Worm (Caenorhabditis elegans) whole organism, L4 larva: ENCODE data around the gene sre-2.

Experiments
- F10B5.3 ChIP-seq: sonication (generic microtip); optimal IDR thresholded peaks from 2 replicates; lab custom pipeline; 2016; ENCODE audit warnings: mild to moderate bottlenecking, missing genetic modification characterization, missing compliant biosample characterization
- R02D3.7 ChIP-seq: fragments of 150-350 bp; sonication (generic microtip); optimal IDR thresholded peaks from 3 replicates; lab custom pipeline; 2014; ENCODE audit warnings: missing biosample characterization, missing genetic modification characterization
- T20F7.1 ChIP-seq: fragments of 200-800 bp; sonication (Bioruptor generic); optimal IDR thresholded peaks from 2 replicates; lab custom pipeline; 2018; ENCODE audit warnings: mild to moderate bottlenecking, missing genetic modification characterization, missing compliant biosample characterization
- Y48G9A.11 ChIP-seq: fragments of 200-800 bp; sonication (Bioruptor generic); IDR thresholded peaks from 2 replicates; pipeline ENCODE4 v1.3.6; 2022; ENCODE audit warnings: missing genetic modification reagents, missing genetic modification characterization, missing compliant biosample characterization
- ZK337.2 ChIP-seq: fragments of 200-800 bp; sonication (Bioruptor generic); IDR thresholded peaks from 2 replicates; pipeline ENCODE4 v1.3.6; 2022; ENCODE audit warnings: missing genetic modification reagents, missing genetic modification characterization, missing compliant biosample characterization
- ZK546.5 ChIP-seq, 2 experiments: sonication (generic microtip); optimal IDR thresholded peaks; 2 replicates each; lab custom pipeline; 2017; ENCODE audit warnings: missing biosample characterization in 2 of 2, missing genetic modification characterization in 2 of 2
- ceh-20 ChIP-seq: fragments of 200-800 bp; sonication (Bioruptor generic); IDR thresholded peaks from 2 replicates; pipeline ENCODE4 v1.3.6; 2022; ENCODE audit warnings: missing genetic modification reagents, missing genetic modification characterization, missing compliant biosample characterization
- ceh-32 ChIP-seq: sonication (generic microtip); optimal IDR thresholded peaks from 2 replicates; lab custom pipeline; 2016; ENCODE audit warnings: mild to moderate bottlenecking, missing genetic modification characterization, missing compliant biosample characterization; ENCODE audit not compliant: poor library complexity
- ceh-62 ChIP-seq: sonication (generic microtip); optimal IDR thresholded peaks from 2 replicates; lab custom pipeline; 2017; ENCODE audit warnings: missing biosample characterization, missing genetic modification characterization
- ceh-82 ChIP-seq: sonication (generic microtip); optimal IDR thresholded peaks from 2 replicates; lab custom pipeline; 2017; ENCODE audit warnings: missing biosample characterization, missing genetic modification characterization
- ces-1 ChIP-seq: fragments of 150-350 bp; sonication (generic microtip); optimal IDR thresholded peaks from 4 replicates; lab custom pipeline; 2014; ENCODE audit warnings: missing biosample characterization, missing genetic modification reagents, missing genetic modification characterization
- daf-16 ChIP-seq, 3 experiments: sonication (generic microtip); optimal IDR thresholded peaks; 2 replicates each; lab custom pipeline; 2016 to 2017; ENCODE audit warnings: missing genetic modification characterization in 3 of 3, missing genetic modification reagents in 3 of 3, mild to moderate bottlenecking in 2 of 3, missing compliant biosample characterization in 2 of 3, missing biosample characterization in 1 of 3, moderate library complexity in 1 of 3
- dmd-8 ChIP-seq: fragments of 200-800 bp; sonication (Bioruptor generic); IDR thresholded peaks from 2 replicates; pipeline ENCODE4 v1.3.6; 2022; ENCODE audit warnings: missing genetic modification characterization, missing compliant biosample characterization
- duxl-1 ChIP-seq: sonication (generic microtip); optimal IDR thresholded peaks from 2 replicates; lab custom pipeline; 2016; ENCODE audit warnings: mild to moderate bottlenecking, missing genetic modification characterization, moderate library complexity, missing compliant biosample characterization; ENCODE audit not compliant: poor library complexity
- dve-1 ChIP-seq: sonication (generic microtip); optimal IDR thresholded peaks from 2 replicates; lab custom pipeline; 2017; ENCODE audit warnings: antibody characterized with exemption, mild to moderate bottlenecking, missing genetic modification characterization, missing compliant biosample characterization; ENCODE audit not compliant: insufficient read depth
- fos-1 ChIP-seq: fragments of 150-350 bp; optimal IDR thresholded peaks from 2 replicates; lab custom pipeline; 2014; ENCODE audit warnings: missing biosample characterization, missing genetic modification characterization
- hlh-30 ChIP-seq: sonication (generic microtip); optimal IDR thresholded peaks from 2 replicates; lab custom pipeline; 2017; ENCODE audit warnings: antibody characterized with exemption, mild to moderate bottlenecking, missing genetic modification characterization, missing compliant biosample characterization; ENCODE audit not compliant: insufficient read depth
- lin-13 ChIP-seq: fragments of 150-350 bp; optimal IDR thresholded peaks from 2 replicates; lab custom pipeline; 2014; ENCODE audit warnings: missing biosample characterization, missing genetic modification reagents, missing genetic modification characterization
- lir-3 ChIP-seq: sonication (generic microtip); optimal IDR thresholded peaks from 2 replicates; lab custom pipeline; 2016; ENCODE audit warnings: mild to moderate bottlenecking, missing genetic modification characterization, missing compliant biosample characterization
- lsy-2 ChIP-seq, 2 experiments: fragments of 150-350 bp in 1 of 2; sonication (generic microtip) in 1 of 2; optimal IDR thresholded peaks; 2 replicates each; lab custom pipeline; 2014 to 2017; ENCODE audit warnings: missing biosample characterization in 2 of 2, missing genetic modification characterization in 2 of 2
- mxl-2 ChIP-seq: fragments of 200-800 bp; sonication (Bioruptor generic); conservative IDR thresholded peaks from 2 replicates; pipeline ENCODE4 v1.3.6; 2022; ENCODE audit warnings: missing genetic modification reagents, missing genetic modification characterization, missing compliant biosample characterization
- nhr-102 ChIP-seq: sonication (generic microtip); optimal IDR thresholded peaks from 2 replicates; lab custom pipeline; 2016; ENCODE audit warnings: mild to moderate bottlenecking, missing genetic modification characterization, moderate library complexity, missing compliant biosample characterization
- nhr-11 ChIP-seq: fragments of 150-350 bp; optimal IDR thresholded peaks from 2 replicates; lab custom pipeline; 2014; ENCODE audit warnings: missing biosample characterization, missing genetic modification characterization
- nhr-25 ChIP-seq: sonication (generic microtip); optimal IDR thresholded peaks from 2 replicates; lab custom pipeline; 2017; ENCODE audit warnings: missing genetic modification characterization, mild to moderate bottlenecking, missing compliant biosample characterization, antibody characterized with exemption, moderate library complexity, borderline replicate concordance; ENCODE audit not compliant: insufficient read depth
- nhr-28 ChIP-seq: fragments of 150-350 bp; optimal IDR thresholded peaks from 2 replicates; lab custom pipeline; 2014; ENCODE audit warnings: missing biosample characterization, missing genetic modification characterization
- nhr-41 ChIP-seq: fragments of 200-800 bp; sonication (Bioruptor generic); IDR thresholded peaks from 2 replicates; pipeline ENCODE4 v1.3.6; 2022; ENCODE audit warnings: missing genetic modification reagents, missing genetic modification characterization, missing compliant biosample characterization
- nhr-48 ChIP-seq: sonication (generic microtip); optimal IDR thresholded peaks from 2 replicates; lab custom pipeline; 2016; ENCODE audit warnings: mild to moderate bottlenecking, missing genetic modification characterization, missing compliant biosample characterization
- nhr-76 ChIP-seq: fragments of 150-350 bp; optimal IDR thresholded peaks from 2 replicates; lab custom pipeline; 2014; ENCODE audit warnings: missing biosample characterization, missing genetic modification characterization
- php-3 ChIP-seq: fragments of 200-800 bp; sonication (Bioruptor generic); IDR thresholded peaks from 2 replicates; pipeline ENCODE4 v1.3.6; 2022; ENCODE audit warnings: missing genetic modification reagents, missing genetic modification characterization, missing compliant biosample characterization
- pqm-1 ChIP-seq: sonication (generic microtip); optimal IDR thresholded peaks from 2 replicates; lab custom pipeline; 2017; ENCODE audit warnings: missing biosample characterization, missing genetic modification characterization
- sdz-12 ChIP-seq: fragments of 200-800 bp; sonication (Bioruptor generic); optimal IDR thresholded peaks from 2 replicates; lab custom pipeline; 2018; ENCODE audit warnings: mild to moderate bottlenecking, missing genetic modification characterization, missing compliant biosample characterization
- skn-1 ChIP-seq: fragments of 150-350 bp; optimal IDR thresholded peaks from 2 replicates; lab custom pipeline; 2014; ENCODE audit warnings: missing biosample characterization, missing genetic modification characterization
- spr-1 ChIP-seq: sonication (generic microtip); optimal IDR thresholded peaks from 2 replicates; lab custom pipeline; 2016; ENCODE audit warnings: mild to moderate bottlenecking, missing genetic modification characterization, missing compliant biosample characterization
- spr-3 ChIP-seq: fragments of 200-800 bp; sonication (Bioruptor generic); optimal IDR thresholded peaks from 2 replicates; lab custom pipeline; 2018; ENCODE audit warnings: mild to moderate bottlenecking, missing genetic modification characterization, missing compliant biosample characterization
- tra-1 ChIP-seq: fragments of 200-800 bp; sonication (Bioruptor generic); IDR thresholded peaks from 2 replicates; pipeline ENCODE4 v1.3.6; 2022; ENCODE audit warnings: missing genetic modification reagents, missing genetic modification characterization, missing compliant biosample characterization
- unc-62 ChIP-seq, 3 experiments: fragments of 150-350 bp in 1 of 3; sonication (generic microtip); optimal IDR thresholded peaks in 2 of 3; peaks in 1 of 3; 1 replicate in 1 of 3; 2 replicates in 2 of 3; lab custom pipeline; 2014 to 2017; ENCODE audit warnings: missing biosample characterization in 3 of 3, missing genetic modification characterization in 3 of 3, missing genetic modification reagents in 3 of 3, missing genotype in 1 of 3
- zfp-3 ChIP-seq: fragments of 200-800 bp; sonication (Bioruptor generic); conservative IDR thresholded peaks from 2 replicates; pipeline ENCODE4 v1.3.6; 2022; ENCODE audit warnings: missing genetic modification reagents, missing genetic modification characterization, missing compliant biosample characterization
- zip-11 ChIP-seq: fragments of 200-800 bp; sonication (Bioruptor generic); IDR thresholded peaks from 2 replicates; pipeline ENCODE4 v1.3.6; 2022; ENCODE audit warnings: missing genetic modification characterization, missing compliant biosample characterization
- ztf-11 ChIP-seq: fragments of 150-350 bp; optimal IDR thresholded peaks from 2 replicates; lab custom pipeline; 2014; ENCODE audit warnings: missing biosample characterization, missing genetic modification characterization
- ztf-7 ChIP-seq: fragments of 150-350 bp; optimal IDR thresholded peaks from 2 replicates; lab custom pipeline; 2014; ENCODE audit warnings: missing biosample characterization, missing genetic modification characterization

The sre-2 gene

ce11 chrII:8104998-8105397 lies 3.1 kb upstream of the sre-2 start, which contains the start of gene sfxn-5 (continued):
- no peak for TF ChIP-seq R02D3.7 (tag; lab: Kevin White, UChicago)
- TF ChIP-seq zip-11 (GFP tag; lab: Robert Waterston, UW) = no peak
- TF ChIP-seq dmd-8 (GFP tag; lab: Robert Waterston, UW) = no peak
- TF ChIP-seq fos-1 (tag; lab: Kevin White, UChicago) = no peak
- no peak for TF ChIP-seq T20F7.1 (GFP tag; lab: Kevin White, UChicago)
- no peak for TF ChIP-seq spr-1 (tag; lab: Kevin White, UChicago)
- no peak for TF ChIP-seq ces-1 (GFP tag; lab: Kevin White, UChicago)
- TF ChIP-seq duxl-1 (tag; lab: Kevin White, UChicago) = no peak
- no peak for TF ChIP-seq nhr-41 (GFP tag; lab: Robert Waterston, UW)
- TF ChIP-seq nhr-28 (tag; lab: Kevin White, UChicago) = peak; percentile 65
- no peak for TF ChIP-seq lir-3 (tag; lab: Kevin White, UChicago)
- TF ChIP-seq zfp-3 (GFP tag; lab: Robert Waterston, UW) = no peak
- peak; percentile 65 for TF ChIP-seq pqm-1 (tag; lab: Kevin White, UChicago)
- TF ChIP-seq nhr-11 (tag; lab: Kevin White, UChicago) = peak; percentile 8
- TF ChIP-seq hlh-30 (tag; lab: Kevin White, UChicago) = peak; percentile 57
- TF ChIP-seq ceh-62 = no peak
- no peak for TF ChIP-seq nhr-102
- no peak for TF ChIP-seq daf-16 (GFP tag; optimal IDR thresholded peaks at IDR 0.05; lab: Kevin White, UChicago)
- peak; percentile 68 for TF ChIP-seq daf-16 (tag; optimal IDR thresholded peaks at IDR 0.05; lab: Kevin White, UChicago)
- TF ChIP-seq sdz-12 (GFP tag; lab: Kevin White, UChicago) = no peak
- TF ChIP-seq ztf-7 (tag; lab: Kevin White, UChicago) = no peak
- TF ChIP-seq skn-1 (tag; lab: Kevin White, UChicago) = no peak
- no peak for TF ChIP-seq ZK337.2 (GFP tag; lab: Robert Waterston, UW)
- no peak for TF ChIP-seq tra-1 (GFP tag; lab: Robert Waterston, UW)
- no peak for TF ChIP-seq php-3
- peak in 1 of 2 experiments; percentile 42 for TF ChIP-seq lsy-2 (tag; optimal IDR thresholded peaks at IDR 0.05; lab: Kevin White, UChicago)
- no peak for TF ChIP-seq mxl-2 (GFP tag; lab: Robert Waterston, UW)
- no peak for TF ChIP-seq ceh-82 (tag; lab: Kevin White, UChicago)
- peak; percentile 42 for TF ChIP-seq dve-1 (tag; lab: Kevin White, UChicago)
- TF ChIP-seq ZK546.5 (tag; optimal IDR thresholded peaks at IDR 0.05; lab: Kevin White, UChicago) = no peak
- TF ChIP-seq ztf-11 (tag; lab: Kevin White, UChicago) = no peak
- TF ChIP-seq ceh-32 = no peak
- TF ChIP-seq F10B5.3 (tag; lab: Kevin White, UChicago) = no peak
- no peak for TF ChIP-seq Y48G9A.11 (GFP tag; lab: Robert Waterston, UW)
- no peak for TF ChIP-seq nhr-48 (tag; lab: Kevin White, UChicago)
- TF ChIP-seq lin-13 (GFP tag; lab: Kevin White, UChicago) = no peak
- no peak for TF ChIP-seq nhr-76

- TF ChIP-seq nhr-25 (tag; lab: Kevin White, UChicago) = peak; percentile 59
- no peak for TF ChIP-seq ceh-20 (GFP tag; lab: Robert Waterston, UW)
- peak in 1 of 2 experiments; percentile 83 for TF ChIP-seq unc-62 (GFP tag; optimal IDR thresholded peaks at IDR 0.05 in 1 of 2; lab: Kevin White, UChicago)
- no peak for TF ChIP-seq unc-62 (tag; optimal IDR thresholded peaks at IDR 0.05; lab: Kevin White, UChicago)
- TF ChIP-seq spr-3 (GFP tag; lab: Kevin White, UChicago) = no peak
- peak; percentile 43 for TF ChIP-seq hlh-30 (tag; lab: Kevin White, UChicago)
Observed at ce11 chrII:8099212-8099784, 2.6 kb downstream of the sre-2 start.
